Fruit fly (Drosophila melanogaster) whole organism, embryonic: ENCODE data around the gene CG33332.

Experiments
- Antp ChIP-seq: fragments of 200-800 bp; sonication (Bioruptor generic); optimal IDR thresholded peaks from 3 replicates; lab custom pipeline; 2016; ENCODE audit warnings: missing biosample characterization, missing genetic modification characterization
- Atf-2 ChIP-seq: fragments of 200-800 bp; sonication (Bioruptor generic); optimal IDR thresholded peaks from 2 replicates; lab custom pipeline; 2016; ENCODE audit warnings: missing biosample characterization, missing genetic modification characterization
- Atf3 ChIP-seq: fragments of 200-800 bp; sonication (Bioruptor generic); optimal IDR thresholded peaks from 3 replicates; lab custom pipeline; 2016; ENCODE audit warnings: missing biosample characterization, missing genetic modification characterization
- Atf6 ChIP-seq: fragments of 200-800 bp; sonication (Bioruptor generic); IDR thresholded peaks from 2 replicates; pipeline ENCODE4 v1.3.6; 2022; ENCODE audit warnings: missing biosample characterization, missing genetic modification characterization
- B-H2 ChIP-seq: fragments of 200-800 bp; sonication (Bioruptor generic); optimal IDR thresholded peaks from 2 replicates; lab custom pipeline; 2018; ENCODE audit warnings: missing biosample characterization, mild to moderate bottlenecking, missing genetic modification characterization
- CG1024 ChIP-seq: fragments of 200-800 bp; sonication (Bioruptor generic); IDR thresholded peaks from 2 replicates; pipeline ENCODE4 v1.3.6; 2022; ENCODE audit warnings: missing biosample characterization, missing genetic modification characterization
- CG11247 ChIP-seq: fragments of 200-800 bp; sonication (Bioruptor generic); IDR thresholded peaks from 2 replicates; pipeline ENCODE4 v1.3.6; 2022; ENCODE audit warnings: missing biosample characterization, missing genetic modification characterization
- CG11504 ChIP-seq: fragments of 200-800 bp; sonication (Bioruptor generic); optimal IDR thresholded peaks from 3 replicates; lab custom pipeline; 2019; ENCODE audit warnings: missing biosample characterization, mild to moderate bottlenecking, missing genetic modification characterization, moderate library complexity
- CG11560 ChIP-seq: fragments of 200-800 bp; sonication (Bioruptor generic); IDR thresholded peaks from 3 replicates; pipeline ENCODE4 v1.3.6; 2022; ENCODE audit warnings: missing biosample characterization, missing genetic modification characterization
- CG12071 ChIP-seq: fragments of 200-800 bp; sonication (Bioruptor generic); optimal IDR thresholded peaks from 3 replicates; lab custom pipeline; 2018; ENCODE audit warnings: missing biosample characterization, mild to moderate bottlenecking, missing genetic modification characterization
- CG12942 ChIP-seq: fragments of 200-800 bp; sonication (Bioruptor generic); optimal IDR thresholded peaks from 3 replicates; lab custom pipeline; 2016; ENCODE audit warnings: missing biosample characterization, missing genetic modification characterization
- CG1647 ChIP-seq: fragments of 200-800 bp; sonication (Bioruptor generic); optimal IDR thresholded peaks from 3 replicates; lab custom pipeline; 2016; ENCODE audit warnings: missing biosample characterization, missing genetic modification characterization
- CG17612 ChIP-seq: fragments of 200-800 bp; sonication (Bioruptor generic); IDR thresholded peaks from 2 replicates; pipeline ENCODE4 v1.3.6; 2022; ENCODE audit warnings: missing biosample characterization, missing genetic modification characterization
- CG17829 ChIP-seq: fragments of 200-800 bp; optimal IDR thresholded peaks from 2 replicates; lab custom pipeline; 2019; ENCODE audit warnings: missing biosample characterization, mild to moderate bottlenecking, missing genetic modification characterization, moderate library complexity
- CG18619 ChIP-seq: fragments of 200-800 bp; sonication (Bioruptor generic); optimal IDR thresholded peaks from 3 replicates; lab custom pipeline; 2017; ENCODE audit warnings: missing biosample characterization, mild to moderate bottlenecking, missing genetic modification characterization
- CG2129 ChIP-seq: fragments of 200-800 bp; sonication (Bioruptor generic); IDR thresholded peaks from 2 replicates; pipeline ENCODE4 v1.3.6; 2022; ENCODE audit warnings: missing biosample characterization, missing genetic modification characterization; ENCODE audit not compliant: partially characterized antibody
- CG6254 ChIP-seq: fragments of 200-800 bp; sonication (Bioruptor generic); optimal IDR thresholded peaks from 3 replicates; lab custom pipeline; 2017; ENCODE audit warnings: mild to moderate bottlenecking, missing biosample characterization, missing genetic modification reagents, missing genetic modification characterization
- CG6854 ChIP-seq: fragments of 200-800 bp; sonication (Bioruptor generic); optimal IDR thresholded peaks from 3 replicates; lab custom pipeline; 2017; ENCODE audit warnings: missing biosample characterization, mild to moderate bottlenecking, missing genetic modification characterization
- CG7745 ChIP-seq: fragments of 200-800 bp; sonication (Bioruptor generic); optimal IDR thresholded peaks from 2 replicates; lab custom pipeline; 2018; ENCODE audit warnings: missing biosample characterization, mild to moderate bottlenecking, missing genetic modification characterization, moderate library complexity
- CG9932 ChIP-seq: fragments of 200-800 bp; sonication (Bioruptor generic); IDR thresholded peaks from 2 replicates; pipeline ENCODE4 v1.3.6; 2022; ENCODE audit warnings: missing biosample characterization, missing genetic modification characterization
- CHES-1-like ChIP-seq: fragments of 200-800 bp; sonication (Bioruptor generic); optimal IDR thresholded peaks from 2 replicates; lab custom pipeline; 2016; ENCODE audit warnings: missing biosample characterization, missing genetic modification characterization
- CTCF ChIP-seq: fragments of 200-800 bp; sonication (Bioruptor generic); optimal IDR thresholded peaks from 2 replicates; lab custom pipeline; 2017; ENCODE audit warnings: missing biosample characterization, mild to moderate bottlenecking, missing genetic modification characterization, moderate library complexity
- Dip3 ChIP-seq: fragments of 200-800 bp; sonication (Bioruptor generic); optimal IDR thresholded peaks from 3 replicates; lab custom pipeline; 2016; ENCODE audit warnings: missing biosample characterization, missing genetic modification characterization
- H15 ChIP-seq: fragments of 200-800 bp; sonication (Bioruptor generic); IDR thresholded peaks from 3 replicates; pipeline ENCODE4 v1.3.6; 2022; ENCODE audit warnings: missing biosample characterization, missing genetic modification characterization
- Hand ChIP-seq: fragments of 200-800 bp; sonication (Bioruptor generic); optimal IDR thresholded peaks from 2 replicates; lab custom pipeline; 2017; ENCODE audit warnings: mild to moderate bottlenecking, missing biosample characterization, missing genetic modification reagents, missing genetic modification characterization
- Nf-YB ChIP-seq: fragments of 200-800 bp; sonication (Bioruptor generic); optimal IDR thresholded peaks from 3 replicates; lab custom pipeline; 2019; ENCODE audit warnings: missing biosample characterization, mild to moderate bottlenecking, missing genetic modification characterization, moderate library complexity
- TFAM ChIP-seq: fragments of 200-800 bp; sonication (Bioruptor generic); optimal IDR thresholded peaks from 2 replicates; lab custom pipeline; 2017; ENCODE audit warnings: missing biosample characterization, missing genetic modification characterization, inconsistent platforms
- Tbp ChIP-seq: fragments of >200 bp; optimal IDR thresholded peaks from 2 replicates; lab custom pipeline; 2018; ENCODE audit warnings: missing biosample characterization, missing genetic modification characterization
- ab ChIP-seq: fragments of 200-800 bp; sonication (Bioruptor generic); optimal IDR thresholded peaks from 2 replicates; lab custom pipeline; 2016; ENCODE audit warnings: missing biosample characterization, missing genetic modification characterization
- ash1 ChIP-seq: fragments of 200-800 bp; sonication (Bioruptor generic); optimal IDR thresholded peaks from 2 replicates; lab custom pipeline; 2018; ENCODE audit warnings: missing biosample characterization, mild to moderate bottlenecking, missing genetic modification characterization
- az2 ChIP-seq: fragments of 200-800 bp; sonication (Bioruptor generic); optimal IDR thresholded peaks from 3 replicates; lab custom pipeline; 2016; ENCODE audit warnings: missing biosample characterization, missing genetic modification characterization
- bsh ChIP-seq, 2 experiments: fragments of 200-800 bp; sonication (Bioruptor generic); optimal IDR thresholded peaks; 2 replicates each; lab custom pipeline; 2017 to 2018; ENCODE audit warnings: mild to moderate bottlenecking in 2 of 2, missing biosample characterization in 2 of 2, missing genetic modification characterization in 2 of 2, moderate library complexity in 1 of 2
- chif ChIP-seq, 2 experiments: fragments of 200-800 bp; sonication (Bioruptor generic); optimal IDR thresholded peaks; 3 replicates each; lab custom pipeline; 2016; ENCODE audit warnings: missing biosample characterization in 2 of 2, missing genetic modification characterization in 2 of 2
- chm ChIP-seq: fragments of 200-800 bp; sonication (Bioruptor generic); IDR thresholded peaks from 2 replicates; pipeline ENCODE4 v1.3.6; 2022; ENCODE audit warnings: missing biosample characterization, missing genetic modification characterization
- crc ChIP-seq: fragments of 200-800 bp; sonication (Bioruptor generic); optimal IDR thresholded peaks from 2 replicates; lab custom pipeline; 2016; ENCODE audit warnings: missing biosample characterization, missing genetic modification characterization
- croc ChIP-seq: fragments of 200-800 bp; sonication (Bioruptor generic); conservative IDR thresholded peaks from 3 replicates; pipeline ENCODE4 v1.3.6; 2022; ENCODE audit warnings: missing biosample characterization, missing genetic modification characterization
- dimm ChIP-seq: fragments of 200-800 bp; sonication (Bioruptor generic); IDR thresholded peaks from 2 replicates; pipeline ENCODE4 v1.3.6; 2022; ENCODE audit warnings: missing biosample characterization, missing genetic modification characterization
- fd96Cb ChIP-seq: fragments of 200-800 bp; sonication (Bioruptor generic); optimal IDR thresholded peaks from 2 replicates; lab custom pipeline; 2018; ENCODE audit warnings: missing biosample characterization, mild to moderate bottlenecking, missing genetic modification characterization, moderate library complexity
- ftz-f1 ChIP-seq: fragments of 200-800 bp; sonication (Bioruptor generic); optimal IDR thresholded peaks from 2 replicates; lab custom pipeline; 2016; ENCODE audit warnings: missing biosample characterization, missing genetic modification characterization
- hkb ChIP-seq, 2 experiments: fragments of 200-800 bp in 1 of 2; fragments of >200 bp in 1 of 2; sonication (Bioruptor generic) in 1 of 2; IDR thresholded peaks in 1 of 2; optimal IDR thresholded peaks in 1 of 2; 2 replicates each; pipeline versions ENCODE4 v1.3.6 to Lab custom; 2017 to 2022; ENCODE audit warnings: missing biosample characterization in 1 of 2, missing genetic modification characterization in 1 of 2
- lbe ChIP-seq: fragments of 200-800 bp; sonication (Bioruptor generic); optimal IDR thresholded peaks from 2 replicates; lab custom pipeline; 2016; ENCODE audit warnings: missing biosample characterization, mild to moderate bottlenecking, missing genetic modification characterization
- pum ChIP-seq: fragments of 200-800 bp; sonication (Bioruptor generic); optimal IDR thresholded peaks from 2 replicates; lab custom pipeline; 2016; ENCODE audit warnings: missing biosample characterization, missing genetic modification characterization
- repo ChIP-seq: fragments of 200-800 bp; sonication (Bioruptor generic); optimal IDR thresholded peaks from 2 replicates; lab custom pipeline; 2016; ENCODE audit warnings: missing biosample characterization, missing genetic modification characterization
- row ChIP-seq: fragments of 200-800 bp; sonication (Bioruptor generic); IDR thresholded peaks from 3 replicates; pipeline ENCODE4 v1.3.6; 2022; ENCODE audit warnings: missing biosample characterization, missing genetic modification characterization
- tio ChIP-seq: fragments of 200-800 bp; sonication (Bioruptor generic); optimal IDR thresholded peaks from 2 replicates; lab custom pipeline; 2017; ENCODE audit warnings: missing biosample characterization, missing genetic modification characterization, inconsistent platforms
- tna ChIP-seq: fragments of 200-800 bp; sonication (Bioruptor generic); IDR thresholded peaks from 2 replicates; pipeline ENCODE4 v1.3.6; 2022; ENCODE audit warnings: missing biosample characterization, missing genetic modification characterization; ENCODE audit not compliant: partially characterized antibody
- vnd ChIP-seq: fragments of 200-800 bp; sonication (Bioruptor generic); IDR thresholded peaks from 3 replicates; pipeline ENCODE4 v1.3.6; 2022; ENCODE audit warnings: missing biosample characterization, missing genetic modification characterization; ENCODE audit not compliant: partially characterized antibody
- wor ChIP-seq: fragments of 200-800 bp; sonication (Bioruptor generic); IDR thresholded peaks from 2 replicates; pipeline ENCODE4 v1.3.6; 2022; ENCODE audit warnings: missing biosample characterization, missing genetic modification characterization

The CG33332 gene

DNA sequence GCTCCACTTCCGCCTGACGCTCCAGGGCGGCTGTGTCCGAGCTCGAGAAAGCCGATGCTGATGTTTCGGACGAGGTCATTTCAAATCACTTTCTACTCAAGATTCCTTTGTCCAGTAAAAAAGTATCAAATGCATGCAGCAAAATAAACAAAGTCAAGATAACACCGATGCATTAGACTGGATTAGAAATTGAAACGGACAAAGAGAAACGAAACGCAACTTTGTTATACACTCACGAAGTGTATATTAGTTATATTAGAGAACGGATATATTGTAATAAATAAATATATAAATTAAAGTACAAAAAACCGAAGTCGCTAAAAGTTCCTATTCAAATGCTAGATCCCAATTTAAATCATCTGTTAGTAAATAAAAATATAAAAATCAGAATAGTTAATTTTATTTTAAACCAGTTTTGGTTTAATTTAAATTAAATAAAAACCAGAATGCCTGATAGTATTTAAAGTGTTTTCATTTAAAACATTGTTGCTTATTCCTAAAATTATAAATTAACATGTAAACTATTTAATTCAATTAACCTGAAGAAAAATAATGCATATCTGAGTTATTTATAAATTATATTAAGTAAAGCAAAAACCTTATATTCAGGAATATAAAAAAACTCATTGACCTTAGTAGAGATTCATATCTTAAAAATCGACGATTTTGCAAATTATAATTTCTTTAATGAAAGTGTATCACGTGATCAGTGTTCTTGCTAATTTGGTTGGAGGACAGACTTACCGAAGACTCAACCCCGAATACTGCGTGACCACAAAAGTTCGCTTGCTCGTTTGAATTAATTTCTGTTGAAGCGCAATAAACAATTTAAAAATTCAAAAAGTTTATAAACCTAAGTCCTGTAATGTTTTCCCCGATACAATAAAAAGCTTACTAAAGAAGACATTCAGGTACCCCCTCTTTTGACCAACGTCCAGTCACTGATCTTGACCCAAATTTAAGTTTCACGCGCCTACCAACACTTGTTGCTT is 7.8 kb downstream of the CG33332 start, which contains the start of gene Dph2 (continued):
- TF ChIP-seq Antp (peak; percentile 35), CG17829 (tag; lab: Kevin White, UChicago) (peak; percentile 86), H15 (GFP tag; lab: Robert Waterston, UW) (peak; percentile 48; the same call in 1 of the 3 replicates), vnd (no peak), ab (no peak), CG11504 (tag; lab: Kevin White, UChicago) (peak; percentile 87), az2 (GFP tag; lab: Kevin White, UChicago) (peak; percentile 47), Nf-YB (GFP tag; lab: Kevin White, UChicago) (peak; percentile 67), ash1 (no peak), tio (GFP tag; lab: Kevin White, UChicago) (no peak), Atf-2 (GFP tag; lab: Kevin White, UChicago) (peak; percentile 29), croc (GFP tag; lab: Robert Waterston, UW) (peak; percentile 52), CG12942 (GFP tag; lab: Kevin White, UChicago) (peak; percentile 44), CG18619 (peak; percentile 56), CG12071 (GFP tag; lab: Kevin White, UChicago) (no peak), CTCF (GFP tag; lab: Kevin White, UChicago) (peak; percentile 65), dimm (GFP tag; lab: Robert Waterston, UW) (peak; percentile 54; the same call in 1 of the 2 replicates), Hand (GFP tag; lab: Kevin White, UChicago) (no peak), CG9932 (GFP tag; lab: Robert Waterston, UW) (peak; percentile 83), CG11560 (peak; percentile 12; the same call in 2 of the 3 replicates), tna (GFP tag; lab: Robert Waterston, UW) (no peak), CG11247 (GFP tag; lab: Robert Waterston, UW) (peak; percentile 70; the same call in 1 of the 2 replicates), Atf6 (peak; percentile 66; the same call in 1 of the 2 replicates), row (peak; percentile 91), pum (peak; percentile 30), bsh (GFP tag; optimal IDR thresholded peaks at IDR 0.05; lab: Kevin White, UChicago) (peak in 1 of 2 experiments; percentile 77), CG6254 (no peak), CHES-1-like (GFP tag; lab: Kevin White, UChicago) (peak; percentile 27), Atf3 (GFP tag; lab: Kevin White, UChicago) (peak; percentile 6), wor (GFP tag; lab: Robert Waterston, UW) (0 out of 2 replicates have a peak, but pooled peaks have one; percentile 16), Dip3 (GFP tag; lab: Kevin White, UChicago) (peak; percentile 58), hkb (optimal IDR thresholded peaks at IDR 0.05; lab: Kevin White, UChicago) (no peak), hkb (GFP tag; IDR thresholded peaks at IDR 0.05; lab: Robert Waterston, UW) (peak; percentile 82), Tbp (GFP tag; lab: Kevin White, UChicago) (no peak), CG6854 (no peak), B-H2 (peak; percentile 50), CG2129 (GFP tag; lab: Robert Waterston, UW) (no peak), repo (peak; percentile 11), lbe (GFP tag; lab: Kevin White, UChicago) (no peak), CG1647 (GFP tag; lab: Kevin White, UChicago) (no peak), crc (no peak), ftz-f1 (GFP tag; lab: Kevin White, UChicago) (peak; percentile 92), chif (GFP tag; optimal IDR thresholded peaks at IDR 0.05; lab: Kevin White, UChicago) (peak in 1 of 2 experiments; percentile 48), CG1024 (GFP tag; lab: Robert Waterston, UW) (peak; percentile 90), CG7745 (tag; lab: Kevin White, UChicago) (no peak), fd96Cb (tag; lab: Kevin White, UChicago) (peak; percentile 71), CG17612 (GFP tag; lab: Robert Waterston, UW) (peak; percentile 36; the same call in 1 of the 2 replicates), TFAM (GFP tag; lab: Kevin White, UChicago) (no peak), chm (GFP tag; lab: Robert Waterston, UW) (peak; percentile 35; the same call in 1 of the 2 replicates)
